Worm (Caenorhabditis elegans) whole organism, young adult: ENCODE results near the gene hda-11.

Experiments used
- T26A5.8 ChIP-seq: sonication (generic microtip); optimal IDR thresholded peaks from 2 replicates; lab custom pipeline; 2016; ENCODE audit warnings: missing genetic modification characterization, missing compliant biosample characterization
- Y95B8A.8 ChIP-seq: fragments of 200-800 bp; sonication (Bioruptor generic); IDR thresholded peaks from 2 replicates; pipeline ENCODE4 v1.3.6; 2022; ENCODE audit warnings: missing genetic modification reagents, missing genetic modification characterization, missing compliant biosample characterization
- cebp-1 ChIP-seq, 2 experiments: fragments of 200-800 bp in 1 of 2; sonication (Bioruptor generic) in 1 of 2; sonication (generic microtip) in 1 of 2; IDR thresholded peaks in 1 of 2; optimal IDR thresholded peaks in 1 of 2; 2 replicates each; pipeline versions ENCODE4 v1.3.6 to Lab custom; 2017 to 2022; ENCODE audit warnings: missing compliant biosample characterization in 2 of 2, missing genetic modification characterization in 2 of 2, mild to moderate bottlenecking in 1 of 2, missing genetic modification reagents in 1 of 2, moderate library complexity in 1 of 2
- egl-44 ChIP-seq: fragments of 200-800 bp; sonication (Bioruptor generic); IDR thresholded peaks from 2 replicates; pipeline ENCODE4 v1.3.6; 2022; ENCODE audit warnings: missing genetic modification reagents, missing genetic modification characterization, missing compliant biosample characterization
- ets-4 ChIP-seq: fragments of 200-800 bp; sonication (Bioruptor generic); optimal IDR thresholded peaks from 2 replicates; lab custom pipeline; 2018; ENCODE audit warnings: mild to moderate bottlenecking, missing genetic modification characterization, missing compliant biosample characterization
- lin-26 ChIP-seq: fragments of 200-800 bp; sonication (Bioruptor generic); IDR thresholded peaks from 2 replicates; pipeline ENCODE4 v1.3.6; 2022; ENCODE audit warnings: missing genetic modification reagents, missing genetic modification characterization, missing compliant biosample characterization
- mxl-1 ChIP-seq: sonication (generic microtip); optimal IDR thresholded peaks from 2 replicates; lab custom pipeline; 2016; ENCODE audit warnings: missing genetic modification characterization, missing compliant biosample characterization
- nhr-179 ChIP-seq: sonication (generic microtip); optimal IDR thresholded peaks from 2 replicates; lab custom pipeline; 2016; ENCODE audit warnings: mild to moderate bottlenecking, missing genetic modification characterization, missing compliant biosample characterization
- pha-4 ChIP-seq: fragments of 150-350 bp; sonication (generic microtip); optimal IDR thresholded peaks from 2 replicates; lab custom pipeline; 2014; ENCODE audit warnings: missing biosample characterization, missing genetic modification reagents, missing genetic modification characterization
- sdz-38 ChIP-seq: sonication (generic microtip); optimal IDR thresholded peaks from 2 replicates; lab custom pipeline; 2016; ENCODE audit warnings: missing genotype, missing genetic modification characterization, missing compliant biosample characterization
- unc-62 ChIP-seq: fragments of 150-350 bp; optimal IDR thresholded peaks from 2 replicates; lab custom pipeline; 2014; ENCODE audit warnings: missing biosample characterization, missing genetic modification reagents, missing genetic modification characterization
- ztf-18 ChIP-seq: sonication (generic microtip); optimal IDR thresholded peaks from 2 replicates; lab custom pipeline; 2016; ENCODE audit warnings: missing genotype, mild to moderate bottlenecking, missing genetic modification characterization, missing compliant biosample characterization
- ztf-3 ChIP-seq: fragments of 200-800 bp; sonication (Bioruptor generic); optimal IDR thresholded peaks from 2 replicates; lab custom pipeline; 2018; ENCODE audit warnings: mild to moderate bottlenecking, missing genetic modification characterization, missing compliant biosample characterization

DNA sequence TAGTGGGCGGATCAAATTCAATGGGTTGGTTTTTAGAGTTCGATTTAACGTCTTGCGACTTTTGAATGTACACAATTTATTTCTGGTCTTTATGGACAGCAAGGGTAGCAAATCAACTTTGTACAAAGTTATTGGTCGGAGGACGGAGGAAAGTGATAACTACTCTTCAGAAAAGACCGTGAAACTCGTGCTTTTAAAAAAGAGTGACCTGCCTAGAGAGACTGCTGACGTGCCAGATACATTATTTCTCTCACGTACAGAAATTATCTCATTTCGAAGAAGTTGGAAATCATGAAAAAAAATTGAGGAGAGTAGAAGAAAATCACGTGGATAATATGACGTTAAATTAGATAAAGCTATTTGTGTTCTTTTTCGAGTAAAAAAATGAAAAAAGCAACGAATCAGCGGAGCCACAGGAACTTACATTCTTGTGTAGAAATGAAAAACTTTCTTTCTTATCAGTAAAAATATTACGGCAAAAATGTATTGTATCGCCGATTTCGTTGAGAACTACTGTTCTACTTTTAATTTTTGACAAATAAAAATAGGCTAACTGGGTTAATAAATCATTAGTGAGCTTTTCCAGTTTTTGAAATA lies 10.2 kb downstream of the hda-11 start, which contains the start of gene ppm-1.A:
- no peak for TF ChIP-seq ztf-3
- TF ChIP-seq lin-26 (GFP tag; lab: Robert Waterston, UW), result no peak
- TF ChIP-seq pha-4 (tag; lab: Kevin White, UChicago), result no peak
- TF ChIP-seq mxl-1, result no peak
- TF ChIP-seq Y95B8A.8 (GFP tag; lab: Robert Waterston, UW), result no peak
- no peak for TF ChIP-seq egl-44 (GFP tag; lab: Robert Waterston, UW)
- TF ChIP-seq unc-62 (GFP tag; lab: Kevin White, UChicago), result no peak
- TF ChIP-seq ztf-18, result no peak
- no peak for TF ChIP-seq cebp-1 (GFP tag; IDR thresholded peaks at IDR 0.05; lab: Robert Waterston, UW)
- TF ChIP-seq cebp-1 (tag; optimal IDR thresholded peaks at IDR 0.05; lab: Kevin White, UChicago), result no peak
- no peak for TF ChIP-seq ets-4 (GFP tag; lab: Kevin White, UChicago)
- TF ChIP-seq sdz-38 (tag; lab: Kevin White, UChicago), result no peak
- no peak for TF ChIP-seq nhr-179 (tag; lab: Kevin White, UChicago)
- no peak for TF ChIP-seq T26A5.8
